Worm (Caenorhabditis elegans): ENCODE measurements around the gene F53C3.8.

DNA sequence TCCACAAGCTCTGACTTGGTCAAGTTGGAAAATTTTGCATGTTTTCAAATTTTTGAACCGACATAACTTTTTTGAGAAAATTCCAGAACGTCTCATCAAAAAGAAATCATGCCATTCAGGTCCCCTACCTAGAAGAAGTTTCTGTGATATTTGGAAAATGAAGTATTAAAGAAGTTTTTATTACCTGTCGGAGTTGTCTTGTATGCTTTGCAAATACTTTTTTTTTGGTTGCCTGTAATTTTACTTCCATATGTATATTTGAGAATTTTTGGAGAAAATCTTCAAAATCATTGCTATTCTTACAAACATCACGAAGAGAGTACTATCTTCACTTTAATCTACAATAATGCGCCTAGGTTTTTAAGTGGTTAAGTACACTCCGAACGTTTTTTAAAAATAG lies 40.6 kb upstream of the F53C3.8 start, which contains the start of gene nhr-72:
- TF ChIP-seq ceh-16 (tag; optimal IDR thresholded peaks at IDR 0.05) (no peak), ama-1 (optimal IDR thresholded peaks at IDR 0.05) (no peak), nhr-23 (tag; optimal IDR thresholded peaks at IDR 0.05) (no peak), ceh-28 (tag; optimal IDR thresholded peaks at IDR 0.05) (no peak), lin-39 (tag; optimal IDR thresholded peaks at IDR 0.05) (no peak), mdl-1 (tag; optimal IDR thresholded peaks at IDR 0.05) (no peak), nhr-28 (tag; optimal IDR thresholded peaks at IDR 0.05) (no peak), nhr-237 (tag; optimal IDR thresholded peaks at IDR 0.05) (no peak), unc-39 (tag; optimal IDR thresholded peaks at IDR 0.05) (no peak), unc-62 (GFP tag; optimal IDR thresholded peaks at IDR 0.05) (no peak), nhr-11 (tag; optimal IDR thresholded peaks at IDR 0.05) (no peak), nhr-25 (tag; optimal IDR thresholded peaks at IDR 0.05) (no peak), ztf-11 (tag; optimal IDR thresholded peaks at IDR 0.05) (no peak)

All from whole organism, L3 larva.